Fruit fly (Drosophila melanogaster) whole organism, prepupa: ENCODE data around the gene CG32107.

Experiments used
- CG11294 ChIP-seq: fragments of 200-800 bp; sonication (Bioruptor generic); IDR thresholded peaks from 2 replicates; pipeline ENCODE4 v1.3.6; 2022; ENCODE audit warnings: missing biosample characterization, missing genetic modification characterization
- CG11762 ChIP-seq: fragments of 200-800 bp; sonication (Bioruptor generic); optimal IDR thresholded peaks from 3 replicates; lab custom pipeline; 2016; ENCODE audit warnings: missing biosample characterization, missing genetic modification characterization; ENCODE audit not compliant: insufficient read depth
- CG11902 ChIP-seq: fragments of 200-800 bp; sonication (Bioruptor generic); optimal IDR thresholded peaks from 3 replicates; lab custom pipeline; 2016; ENCODE audit warnings: missing biosample characterization, missing genetic modification characterization
- CG15336 ChIP-seq: fragments of 200-800 bp; sonication (Bioruptor generic); IDR thresholded peaks from 2 replicates; pipeline ENCODE4 v1.3.6; 2022; ENCODE audit warnings: missing biosample characterization, missing genetic modification characterization
- CG1621 ChIP-seq: fragments of 200-800 bp; sonication (Bioruptor generic); optimal IDR thresholded peaks from 3 replicates; lab custom pipeline; 2018; ENCODE audit warnings: missing biosample characterization, mild to moderate bottlenecking, missing genetic modification characterization
- CG16779 ChIP-seq: fragments of 200-800 bp; sonication (Bioruptor generic); optimal IDR thresholded peaks from 3 replicates; lab custom pipeline; 2017; ENCODE audit warnings: missing biosample characterization, mild to moderate bottlenecking, missing genetic modification characterization
- CG3032 ChIP-seq: fragments of 200-800 bp; optimal IDR thresholded peaks from 2 replicates; lab custom pipeline; 2019; ENCODE audit warnings: missing biosample characterization, mild to moderate bottlenecking, missing genetic modification characterization, moderate library complexity
- CG32006 ChIP-seq: fragments of 200-800 bp; sonication (Bioruptor generic); optimal IDR thresholded peaks from 3 replicates; lab custom pipeline; 2017; ENCODE audit warnings: missing biosample characterization, mild to moderate bottlenecking, missing genetic modification characterization
- CG3919 ChIP-seq: fragments of 200-800 bp; sonication (Bioruptor generic); optimal IDR thresholded peaks from 3 replicates; lab custom pipeline; 2016; ENCODE audit warnings: missing biosample characterization, missing genetic modification characterization
- CG4318 ChIP-seq: fragments of 200-800 bp; sonication (Bioruptor generic); optimal IDR thresholded peaks from 3 replicates; lab custom pipeline; 2017; ENCODE audit warnings: missing biosample characterization, mild to moderate bottlenecking, missing genetic modification characterization
- CG6808 ChIP-seq: fragments of 200-800 bp; sonication (Bioruptor generic); optimal IDR thresholded peaks from 3 replicates; lab custom pipeline; 2017; ENCODE audit warnings: missing biosample characterization, missing genetic modification characterization, mild to moderate bottlenecking, moderate library complexity, missing genetic modification reagents
- CG6854 ChIP-seq: fragments of 200-800 bp; sonication (Bioruptor generic); optimal IDR thresholded peaks from 2 replicates; lab custom pipeline; 2017; ENCODE audit warnings: missing biosample characterization, mild to moderate bottlenecking, missing genetic modification characterization
- CG8319 ChIP-seq: fragments of 200-800 bp; sonication (Bioruptor generic); optimal IDR thresholded peaks from 3 replicates; lab custom pipeline; 2016; ENCODE audit warnings: missing biosample characterization, missing genetic modification characterization
- CG8632 ChIP-seq: fragments of 200-800 bp; sonication (Bioruptor generic); optimal IDR thresholded peaks from 3 replicates; lab custom pipeline; 2016; ENCODE audit warnings: missing biosample characterization, missing genetic modification characterization
- Eip75B ChIP-seq: fragments of 200-800 bp; sonication (Bioruptor generic); optimal IDR thresholded peaks from 3 replicates; lab custom pipeline; 2016; ENCODE audit warnings: missing biosample characterization, missing genetic modification characterization
- Eip78C ChIP-seq: fragments of 200-800 bp; sonication (Bioruptor generic); peaks from one replicate; lab custom pipeline; 2016; ENCODE audit warnings: missing biosample characterization, missing genetic modification characterization
- Ets21C ChIP-seq: fragments of 200-800 bp; sonication (Bioruptor generic); optimal IDR thresholded peaks from 3 replicates; lab custom pipeline; 2016; ENCODE audit warnings: missing biosample characterization, missing genetic modification characterization
- Ets96B ChIP-seq: fragments of 200-800 bp; optimal IDR thresholded peaks from 2 replicates; lab custom pipeline; 2019; ENCODE audit warnings: missing biosample characterization, mild to moderate bottlenecking, missing genetic modification characterization, moderate library complexity
- Lpt ChIP-seq: fragments of 200-800 bp; sonication (Bioruptor generic); optimal IDR thresholded peaks from 3 replicates; lab custom pipeline; 2016; ENCODE audit warnings: missing biosample characterization, missing genetic modification characterization
- Met ChIP-seq: fragments of 200-800 bp; sonication (Bioruptor generic); optimal IDR thresholded peaks from 3 replicates; lab custom pipeline; 2016; ENCODE audit warnings: missing biosample characterization, missing genetic modification characterization
- OdsH ChIP-seq: fragments of 200-800 bp; sonication (Bioruptor generic); optimal IDR thresholded peaks from 3 replicates; lab custom pipeline; 2016; ENCODE audit warnings: missing biosample characterization, missing genetic modification characterization
- Sox14 ChIP-seq: fragments of 200-800 bp; sonication (Bioruptor generic); optimal IDR thresholded peaks from 3 replicates; lab custom pipeline; 2016; ENCODE audit warnings: missing biosample characterization, missing genetic modification characterization
- Sox15 ChIP-seq: fragments of 200-800 bp; sonication (Bioruptor generic); optimal IDR thresholded peaks from 3 replicates; lab custom pipeline; 2016; ENCODE audit warnings: missing biosample characterization, missing genetic modification characterization
- acj6 ChIP-seq: fragments of 200-800 bp; sonication (Bioruptor generic); optimal IDR thresholded peaks from 3 replicates; lab custom pipeline; 2016; ENCODE audit warnings: missing biosample characterization, missing genetic modification characterization
- esn ChIP-seq: fragments of 200-800 bp; sonication (Bioruptor generic); optimal IDR thresholded peaks from 2 replicates; lab custom pipeline; 2016; ENCODE audit warnings: missing biosample characterization, mild to moderate bottlenecking, missing genetic modification characterization, moderate library complexity
- fd85E ChIP-seq: fragments of 200-800 bp; sonication (Bioruptor generic); optimal IDR thresholded peaks from 3 replicates; lab custom pipeline; 2016; ENCODE audit warnings: missing biosample characterization, missing genetic modification characterization
- fkh ChIP-seq: fragments of 200-800 bp; sonication (Bioruptor generic); optimal IDR thresholded peaks from 3 replicates; lab custom pipeline; 2017; ENCODE audit warnings: missing biosample characterization, mild to moderate bottlenecking, missing genetic modification characterization, moderate library complexity
- lz ChIP-seq: fragments of 200-800 bp; sonication (Bioruptor generic); optimal IDR thresholded peaks from 3 replicates; lab custom pipeline; 2016; ENCODE audit warnings: missing biosample characterization, missing genetic modification characterization
- pdm3 ChIP-seq: fragments of 200-800 bp; sonication (Bioruptor generic); optimal IDR thresholded peaks from 3 replicates; lab custom pipeline; 2016; ENCODE audit warnings: missing biosample characterization, missing genetic modification characterization
- salr ChIP-seq, 2 experiments: fragments of 200-800 bp; sonication (Bioruptor generic); optimal IDR thresholded peaks; 3 replicates each; lab custom pipeline; 2016 to 2018; ENCODE audit warnings: missing biosample characterization in 2 of 2, missing genetic modification characterization in 2 of 2, mild to moderate bottlenecking in 1 of 2
- spab ChIP-seq: fragments of 200-800 bp; sonication (Bioruptor generic); optimal IDR thresholded peaks from 2 replicates; lab custom pipeline; 2017; ENCODE audit warnings: missing biosample characterization, mild to moderate bottlenecking, missing genetic modification characterization, missing genetic modification reagents
- ss ChIP-seq, 2 experiments: fragments of 200-800 bp; sonication (Bioruptor generic); optimal IDR thresholded peaks; 2 replicates in 1 of 2; 3 replicates in 1 of 2; lab custom pipeline; 2017 to 2018; ENCODE audit warnings: mild to moderate bottlenecking in 2 of 2, missing biosample characterization in 2 of 2, missing genetic modification characterization in 2 of 2, moderate library complexity in 1 of 2
- svp ChIP-seq: fragments of 200-800 bp; sonication (Bioruptor generic); peaks from one replicate; lab custom pipeline; 2016; ENCODE audit warnings: missing biosample characterization, missing genetic modification characterization
- topi ChIP-seq: fragments of 200-800 bp; sonication (Bioruptor generic); optimal IDR thresholded peaks from 3 replicates; lab custom pipeline; 2016; ENCODE audit warnings: missing biosample characterization, missing genetic modification characterization
- vri ChIP-seq: fragments of 200-800 bp; sonication (Bioruptor generic); optimal IDR thresholded peaks from 3 replicates; lab custom pipeline; 2016; ENCODE audit warnings: missing biosample characterization, mild to moderate bottlenecking, missing genetic modification characterization

CG32107 gene

DNA sequence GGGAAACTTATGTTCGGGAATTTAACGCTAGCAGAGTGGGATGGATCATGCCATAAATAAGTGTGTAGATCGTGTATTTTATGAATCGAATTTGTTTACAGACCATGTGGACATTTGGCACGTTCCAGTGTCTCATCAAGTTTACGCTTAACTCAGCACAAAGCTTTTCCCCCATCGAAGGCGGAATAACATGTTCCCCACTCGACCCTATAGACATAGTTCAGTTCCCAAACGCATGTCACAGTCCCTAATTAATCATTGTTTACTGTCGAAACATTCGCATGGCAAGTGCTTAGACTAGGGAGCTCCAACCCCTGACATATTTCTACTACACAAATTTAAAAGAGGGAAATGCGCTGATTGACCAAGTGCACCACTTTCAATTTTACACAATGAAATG is 19.6 kb downstream of the CG32107 start:
- TF ChIP-seq Lpt (no peak), fkh (GFP tag; lab: Kevin White, UChicago) (peak; percentile 19)

DNA sequence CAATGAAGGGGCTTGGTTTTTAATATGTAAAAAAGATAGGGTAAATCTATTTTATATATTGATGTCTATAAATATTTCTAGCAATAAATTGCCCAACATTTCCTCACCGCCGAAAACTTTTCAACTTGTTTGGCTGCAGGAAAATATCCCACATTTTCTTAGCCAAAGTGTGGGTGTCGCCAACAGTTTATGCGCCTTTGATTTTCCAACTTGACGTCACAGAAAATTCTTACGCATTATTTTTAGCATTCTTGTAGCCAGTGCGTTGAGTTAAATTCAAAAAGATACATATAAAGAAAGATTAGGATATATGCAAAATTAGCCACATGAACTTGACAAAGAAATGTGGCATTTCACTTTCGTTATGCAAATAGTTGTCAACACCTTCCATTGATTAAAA is 21.2 kb downstream of the CG32107 start:
- TF ChIP-seq svp (GFP tag; lab: Kevin White, UChicago) (no peak), CG6808 (no peak), CG11294 (GFP tag; lab: Robert Waterston, UW) (no peak), topi (GFP tag; lab: Kevin White, UChicago) (no peak), CG16779 (tag; lab: Kevin White, UChicago) (no peak), OdsH (GFP tag; lab: Kevin White, UChicago) (no peak), lz (no peak), CG8319 (GFP tag; lab: Kevin White, UChicago) (no peak), CG4318 (no peak), esn (GFP tag; lab: Kevin White, UChicago) (no peak), CG8632 (GFP tag; lab: Kevin White, UChicago) (no peak), spab (GFP tag; lab: Kevin White, UChicago) (no peak), CG1621 (tag; lab: Kevin White, UChicago) (no peak), Ets96B (tag; lab: Kevin White, UChicago) (no peak), Ets21C (GFP tag; lab: Kevin White, UChicago) (no peak), fd85E (GFP tag; lab: Kevin White, UChicago) (no peak), CG15336 (GFP tag; lab: Robert Waterston, UW) (no peak), CG11762 (GFP tag; lab: Kevin White, UChicago) (no peak), fkh (GFP tag; lab: Kevin White, UChicago) (no peak)
- TF ChIP-seq, all 60 proteins: peak for 0

DNA sequence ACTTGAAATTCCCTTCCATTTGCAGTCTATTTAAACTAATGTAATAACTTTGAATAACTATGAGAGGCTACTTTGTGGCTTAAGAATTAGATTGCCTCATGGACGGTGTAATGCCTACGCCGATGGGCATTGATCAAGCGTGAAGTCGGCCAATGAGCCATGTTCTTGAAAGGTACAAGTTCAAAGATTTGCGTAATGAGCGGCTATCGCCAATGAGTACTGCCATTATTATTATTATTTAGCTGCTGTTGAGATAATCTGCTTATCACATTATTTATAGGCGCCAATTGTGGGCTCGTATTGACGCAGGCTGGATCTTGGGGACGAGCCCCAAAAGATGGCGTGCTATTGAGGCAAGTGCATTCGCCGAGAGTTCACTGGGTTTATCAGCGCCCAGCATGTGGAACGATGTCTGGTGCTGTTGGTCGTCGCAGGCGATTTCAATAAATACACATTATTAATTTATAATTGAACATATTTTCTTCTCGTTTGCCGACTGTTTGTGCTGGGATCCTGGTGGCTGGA is 23.8 kb downstream of the CG32107 start:
- TF ChIP-seq svp (GFP tag; lab: Kevin White, UChicago): peak; percentile 98
- TF ChIP-seq Sox14 (GFP tag; lab: Kevin White, UChicago): no peak
- no peak for TF ChIP-seq CG16779 (tag; lab: Kevin White, UChicago)
- peak; percentile 47 for TF ChIP-seq Eip78C (GFP tag; lab: Kevin White, UChicago)
- no peak for TF ChIP-seq CG3919
- peak; percentile 20 for TF ChIP-seq vri (GFP tag; lab: Kevin White, UChicago)
- peak; percentile 12 for TF ChIP-seq Eip75B
- TF ChIP-seq CG32006 (GFP tag; lab: Kevin White, UChicago): peak; percentile 4
- no peak for TF ChIP-seq CG6854 (GFP tag; lab: Kevin White, UChicago)
- no peak for TF ChIP-seq CG11902

DNA sequence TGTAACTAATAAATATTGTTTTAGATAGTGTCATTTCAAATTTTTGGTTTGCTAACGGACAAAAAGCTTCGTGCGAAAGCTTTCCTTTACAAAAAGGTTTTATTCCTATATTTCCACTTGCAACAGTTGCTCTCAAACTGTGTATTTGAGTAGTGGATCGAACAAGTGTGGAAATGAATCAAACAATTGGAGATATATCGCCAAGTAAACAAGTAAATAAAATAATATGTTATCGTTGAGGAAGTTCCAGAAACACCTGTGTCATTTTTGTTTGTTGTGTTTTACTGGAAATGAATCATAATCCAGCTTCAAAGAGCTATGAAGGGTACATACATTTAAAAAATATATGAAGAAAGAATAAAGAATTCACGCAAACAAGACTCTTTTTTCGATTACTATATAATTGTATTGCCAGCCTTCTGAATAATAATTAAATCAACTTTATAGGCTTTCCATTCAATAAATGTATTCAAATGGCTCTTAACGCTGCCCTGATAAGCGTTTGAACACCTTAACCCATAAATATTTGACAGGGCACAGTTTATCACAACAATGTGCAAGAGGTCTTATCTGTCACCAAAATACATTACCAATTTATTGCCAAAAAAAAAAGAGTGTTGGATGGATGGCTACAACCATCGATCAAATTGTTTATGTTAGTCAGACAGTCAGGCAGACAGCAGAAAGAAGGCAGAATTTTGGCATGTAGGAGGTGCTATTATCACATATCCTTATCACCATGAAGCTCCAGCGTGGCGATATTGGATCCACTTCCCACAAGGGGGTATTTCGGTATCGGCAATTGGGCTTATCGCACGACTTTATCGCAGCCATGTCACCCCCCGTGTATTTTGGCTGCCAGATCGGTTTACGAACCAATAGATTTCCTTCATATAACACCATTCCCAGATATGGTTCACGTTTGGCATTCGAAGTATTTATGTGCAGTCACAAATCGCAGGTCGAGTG is 25.3 kb downstream of the CG32107 start:
- TF ChIP-seq svp (GFP tag; lab: Kevin White, UChicago) (peak; percentile 57), Met (GFP tag; lab: Kevin White, UChicago) (no peak), pdm3 (GFP tag; lab: Kevin White, UChicago) (no peak), topi (GFP tag; lab: Kevin White, UChicago) (no peak), Lpt (no peak), salr (GFP tag; optimal IDR thresholded peaks at IDR 0.05; lab: Kevin White, UChicago) (no peak), vri (GFP tag; lab: Kevin White, UChicago) (peak; percentile 85), Eip78C (GFP tag; lab: Kevin White, UChicago) (peak; percentile 62), fkh (GFP tag; lab: Kevin White, UChicago) (peak; percentile 88), Sox15 (GFP tag; lab: Kevin White, UChicago) (no peak), esn (GFP tag; lab: Kevin White, UChicago) (peak; percentile 3), CG3032 (tag; lab: Kevin White, UChicago) (no peak), acj6 (GFP tag; lab: Kevin White, UChicago) (no peak), ss (GFP tag; optimal IDR thresholded peaks at IDR 0.05; lab: Kevin White, UChicago) (no peak)
